Fruit fly (Drosophila melanogaster) whole organism, embryonic: ENCODE measurements around the gene CG2816.

ENCODE experiments used
- Atf-2 ChIP-seq: fragments of 200-800 bp; sonication (Bioruptor generic); optimal IDR thresholded peaks from 2 replicates; lab custom pipeline; 2016; ENCODE audit warnings: missing biosample characterization, missing genetic modification characterization
- BtbVII ChIP-seq: fragments of 200-800 bp; sonication (Bioruptor generic); optimal IDR thresholded peaks from 3 replicates; lab custom pipeline; 2017; ENCODE audit warnings: missing biosample characterization, mild to moderate bottlenecking, missing genetic modification characterization
- Bteb2 ChIP-seq: fragments of 200-800 bp; sonication (Bioruptor generic); optimal IDR thresholded peaks from 2 replicates; lab custom pipeline; 2016; ENCODE audit warnings: missing biosample characterization, missing genetic modification characterization
- CG10321 ChIP-seq: fragments of 200-800 bp; sonication (Bioruptor generic); IDR thresholded peaks from 2 replicates; pipeline ENCODE4 v1.3.6; 2022; ENCODE audit warnings: missing biosample characterization, missing genetic modification characterization
- CG11085 ChIP-seq: fragments of 200-800 bp; sonication (Bioruptor generic); IDR thresholded peaks from 2 replicates; pipeline ENCODE4 v1.3.6; 2022; ENCODE audit warnings: missing biosample characterization, missing genetic modification characterization
- CG11093 ChIP-seq: fragments of 200-800 bp; sonication (Bioruptor generic); IDR thresholded peaks from 3 replicates; pipeline ENCODE4 v1.3.6; 2022; ENCODE audit warnings: missing biosample characterization, missing genetic modification characterization
- CG11696 ChIP-seq: fragments of 200-800 bp; sonication (Bioruptor generic); IDR thresholded peaks from 2 replicates; pipeline ENCODE4 v1.3.6; 2022; ENCODE audit warnings: missing biosample characterization, missing genetic modification characterization
- CG1233 ChIP-seq: fragments of 200-800 bp; sonication (Bioruptor generic); optimal IDR thresholded peaks from 4 replicates; lab custom pipeline; 2018; ENCODE audit warnings: missing biosample characterization, mild to moderate bottlenecking, missing genetic modification characterization
- CG13775 ChIP-seq: fragments of 200-800 bp; sonication (Bioruptor generic); optimal IDR thresholded peaks from 3 replicates; lab custom pipeline; 2017; ENCODE audit warnings: missing biosample characterization, mild to moderate bottlenecking, missing genetic modification characterization
- CG13894 ChIP-seq: fragments of 200-800 bp; sonication (Bioruptor generic); optimal IDR thresholded peaks from 3 replicates; lab custom pipeline; 2018; ENCODE audit warnings: missing biosample characterization, mild to moderate bottlenecking, missing genetic modification characterization, moderate library complexity
- CG18599 ChIP-seq: fragments of 200-800 bp; sonication (Bioruptor generic); optimal IDR thresholded peaks from 3 replicates; lab custom pipeline; 2017; ENCODE audit warnings: missing biosample characterization, missing genetic modification characterization, mild to moderate bottlenecking, moderate library complexity, missing genetic modification reagents
- CG2129 ChIP-seq: fragments of 200-800 bp; sonication (Bioruptor generic); IDR thresholded peaks from 2 replicates; pipeline ENCODE4 v1.3.6; 2022; ENCODE audit warnings: missing biosample characterization, missing genetic modification characterization; ENCODE audit not compliant: partially characterized antibody
- CG3838 ChIP-seq: fragments of 200-800 bp; sonication (Bioruptor generic); optimal IDR thresholded peaks from 3 replicates; lab custom pipeline; 2016; ENCODE audit warnings: missing biosample characterization, missing genetic modification characterization
- CG4404 ChIP-seq: fragments of 200-800 bp; sonication (Bioruptor generic); IDR thresholded peaks from 2 replicates; pipeline ENCODE4 v1.3.6; 2022; ENCODE audit warnings: missing biosample characterization, missing genetic modification characterization
- CG4820 ChIP-seq: fragments of 200-800 bp; sonication (Bioruptor generic); optimal IDR thresholded peaks from 3 replicates; lab custom pipeline; 2016; ENCODE audit warnings: missing biosample characterization, missing genetic modification characterization
- CG8478 ChIP-seq: fragments of >200 bp; optimal IDR thresholded peaks from 2 replicates; lab custom pipeline; 2018
- CG8944 ChIP-seq: fragments of 200-800 bp; sonication (Bioruptor generic); optimal IDR thresholded peaks from 3 replicates; lab custom pipeline; 2016; ENCODE audit warnings: missing biosample characterization, missing genetic modification characterization
- CG9215 ChIP-seq: fragments of 200-800 bp; sonication (Bioruptor generic); IDR thresholded peaks from 2 replicates; pipeline ENCODE4 v1.3.6; 2022; ENCODE audit warnings: missing biosample characterization, missing genetic modification characterization
- CTCF ChIP-seq: fragments of 200-800 bp; sonication (Bioruptor generic); optimal IDR thresholded peaks from 2 replicates; lab custom pipeline; 2017; ENCODE audit warnings: missing biosample characterization, mild to moderate bottlenecking, missing genetic modification characterization, moderate library complexity
- CoRest ChIP-seq: fragments of 200-800 bp; sonication (Bioruptor generic); optimal IDR thresholded peaks from 3 replicates; lab custom pipeline; 2018; ENCODE audit warnings: missing biosample characterization, mild to moderate bottlenecking, missing genetic modification characterization, moderate library complexity
- Dref ChIP-seq: fragments of 200-800 bp; sonication (Bioruptor generic); IDR thresholded peaks from 2 replicates; pipeline ENCODE4 v1.3.6; 2022; ENCODE audit warnings: missing biosample characterization, missing genetic modification characterization
- E2f2 ChIP-seq: fragments of 200-800 bp; sonication (Bioruptor generic); IDR thresholded peaks from 2 replicates; pipeline ENCODE4 v1.3.6; 2022; ENCODE audit warnings: missing biosample characterization, missing genetic modification characterization
- Ets65A ChIP-seq: fragments of 200-800 bp; sonication (Bioruptor generic); peaks from one replicate; lab custom pipeline; 2016; ENCODE audit warnings: missing biosample characterization, missing genetic modification characterization
- Hr39 ChIP-seq: fragments of >200 bp; optimal IDR thresholded peaks from 2 replicates; lab custom pipeline; 2017
- Med ChIP-seq: fragments of 200-800 bp; sonication (Bioruptor generic); peaks from one replicate; lab custom pipeline; 2016; ENCODE audit warnings: missing biosample characterization, missing genetic modification characterization, mild to moderate bottlenecking, inconsistent platforms, moderate library complexity
- Neu2 ChIP-seq: fragments of 200-800 bp; sonication (Bioruptor generic); optimal IDR thresholded peaks from 3 replicates; lab custom pipeline; 2016; ENCODE audit warnings: missing biosample characterization, missing genetic modification characterization, borderline replicate concordance
- Oaz ChIP-seq: fragments of 200-800 bp; sonication (Bioruptor generic); IDR thresholded peaks from 2 replicates; pipeline ENCODE4 v1.3.6; 2022; ENCODE audit warnings: missing biosample characterization, missing genetic modification characterization
- Pdp1 ChIP-seq, 2 experiments: fragments of 200-800 bp; sonication (Bioruptor generic); optimal IDR thresholded peaks; 3 replicates each; lab custom pipeline; 2016; ENCODE audit warnings: missing biosample characterization in 2 of 2, missing genetic modification characterization in 2 of 2, mild to moderate bottlenecking in 1 of 2, moderate library complexity in 1 of 2
- Ssrp ChIP-seq: fragments of 200-800 bp; sonication (Bioruptor generic); optimal IDR thresholded peaks from 2 replicates; lab custom pipeline; 2018; ENCODE audit warnings: missing biosample characterization, mild to moderate bottlenecking, missing genetic modification characterization, moderate library complexity
- aop ChIP-seq: fragments of 200-800 bp; sonication (Bioruptor generic); IDR thresholded peaks from 2 replicates; pipeline ENCODE4 v1.3.6; 2022; ENCODE audit warnings: missing biosample characterization, missing genetic modification characterization
- ase ChIP-seq: fragments of 200-800 bp; sonication (Bioruptor generic); IDR thresholded peaks from 3 replicates; pipeline ENCODE4 v1.3.6; 2022; ENCODE audit warnings: missing biosample characterization, missing genetic modification characterization
- chinmo ChIP-seq: fragments of 200-800 bp; sonication (Bioruptor generic); IDR thresholded peaks from 4 replicates; pipeline ENCODE4 v1.3.6; 2022; ENCODE audit warnings: missing biosample characterization, missing genetic modification characterization; ENCODE audit not compliant: partially characterized antibody
- ci ChIP-seq: fragments of 200-800 bp; sonication (Bioruptor generic); IDR thresholded peaks from 3 replicates; pipeline ENCODE4 v1.3.6; 2022; ENCODE audit warnings: missing biosample characterization, missing genetic modification characterization
- da ChIP-seq: fragments of 200-800 bp; sonication (Bioruptor generic); optimal IDR thresholded peaks from 2 replicates; lab custom pipeline; 2016; ENCODE audit warnings: missing biosample characterization, missing genetic modification characterization
- dpn ChIP-seq, 2 experiments: fragments of 200-800 bp; sonication (Bioruptor generic); optimal IDR thresholded peaks; 3 replicates each; lab custom pipeline; 2016; ENCODE audit warnings: missing biosample characterization in 2 of 2, missing genetic modification characterization in 2 of 2
- dysf ChIP-seq: fragments of 200-800 bp; sonication (Bioruptor generic); IDR thresholded peaks from 3 replicates; pipeline ENCODE4 v1.3.6; 2022; ENCODE audit warnings: missing biosample characterization, missing genetic modification characterization
- esg ChIP-seq: fragments of 200-800 bp; sonication (Bioruptor generic); conservative IDR thresholded peaks from 2 replicates; pipeline ENCODE4 v1.3.6; 2022; ENCODE audit warnings: missing biosample characterization, missing genetic modification characterization
- exex ChIP-seq: fragments of 200-800 bp; sonication (Bioruptor generic); optimal IDR thresholded peaks from 4 replicates; lab custom pipeline; 2018; ENCODE audit warnings: missing biosample characterization, mild to moderate bottlenecking, missing genetic modification characterization, moderate library complexity
- hb ChIP-seq: fragments of 200-800 bp; sonication (Bioruptor generic); IDR thresholded peaks from 3 replicates; pipeline ENCODE4 v1.3.6; 2022; ENCODE audit warnings: missing biosample characterization, missing genetic modification characterization; ENCODE audit not compliant: partially characterized antibody
- kah ChIP-seq: fragments of 200-800 bp; sonication (Bioruptor generic); optimal IDR thresholded peaks from 2 replicates; lab custom pipeline; 2018; ENCODE audit warnings: missing biosample characterization, mild to moderate bottlenecking, missing genetic modification characterization
- lov ChIP-seq, 2 experiments: fragments of 200-800 bp in 1 of 2; fragments of >200 bp in 1 of 2; sonication (Bioruptor generic) in 1 of 2; IDR thresholded peaks in 1 of 2; optimal IDR thresholded peaks in 1 of 2; 2 replicates in 1 of 2; 3 replicates in 1 of 2; pipeline versions ENCODE4 v1.3.6 to Lab custom; 2017 to 2022; ENCODE audit warnings: missing biosample characterization in 1 of 2, missing genetic modification characterization in 1 of 2
- maf-S ChIP-seq: fragments of 200-800 bp; sonication (Bioruptor generic); optimal IDR thresholded peaks from 2 replicates; lab custom pipeline; 2016; ENCODE audit warnings: missing biosample characterization, missing genetic modification characterization
- odd ChIP-seq: fragments of 200-800 bp; sonication (Bioruptor generic); optimal IDR thresholded peaks from 2 replicates; lab custom pipeline; 2017; ENCODE audit warnings: missing biosample characterization, mild to moderate bottlenecking, missing genetic modification characterization
- repo ChIP-seq: fragments of 200-800 bp; sonication (Bioruptor generic); optimal IDR thresholded peaks from 2 replicates; lab custom pipeline; 2016; ENCODE audit warnings: missing biosample characterization, missing genetic modification characterization
- rib ChIP-seq: fragments of 200-800 bp; sonication (Bioruptor generic); IDR thresholded peaks from 2 replicates; pipeline ENCODE4 v1.3.6; 2022; ENCODE audit warnings: missing biosample characterization, missing genetic modification characterization
- sr ChIP-seq: fragments of 200-800 bp; sonication (Bioruptor generic); IDR thresholded peaks from 3 replicates; pipeline ENCODE4 v1.3.6; 2022; ENCODE audit warnings: missing biosample characterization, missing genetic modification characterization
- sug ChIP-seq: fragments of 200-800 bp; optimal IDR thresholded peaks from 2 replicates; lab custom pipeline; 2019; ENCODE audit warnings: missing biosample characterization, mild to moderate bottlenecking, missing genetic modification characterization, moderate library complexity
- tna ChIP-seq: fragments of 200-800 bp; sonication (Bioruptor generic); IDR thresholded peaks from 2 replicates; pipeline ENCODE4 v1.3.6; 2022; ENCODE audit warnings: missing biosample characterization, missing genetic modification characterization; ENCODE audit not compliant: partially characterized antibody
- usp ChIP-seq: fragments of >200 bp; optimal IDR thresholded peaks from 2 replicates; lab custom pipeline; 2017; ENCODE audit warnings: missing biosample characterization, missing genetic modification characterization
- vnd ChIP-seq: fragments of 200-800 bp; sonication (Bioruptor generic); IDR thresholded peaks from 3 replicates; pipeline ENCODE4 v1.3.6; 2022; ENCODE audit warnings: missing biosample characterization, missing genetic modification characterization; ENCODE audit not compliant: partially characterized antibody
- zfh2 ChIP-seq: fragments of 200-800 bp; sonication (Bioruptor generic); optimal IDR thresholded peaks from 2 replicates; lab custom pipeline; 2016; ENCODE audit warnings: missing biosample characterization, missing genetic modification characterization

CG2816 gene

DNA sequence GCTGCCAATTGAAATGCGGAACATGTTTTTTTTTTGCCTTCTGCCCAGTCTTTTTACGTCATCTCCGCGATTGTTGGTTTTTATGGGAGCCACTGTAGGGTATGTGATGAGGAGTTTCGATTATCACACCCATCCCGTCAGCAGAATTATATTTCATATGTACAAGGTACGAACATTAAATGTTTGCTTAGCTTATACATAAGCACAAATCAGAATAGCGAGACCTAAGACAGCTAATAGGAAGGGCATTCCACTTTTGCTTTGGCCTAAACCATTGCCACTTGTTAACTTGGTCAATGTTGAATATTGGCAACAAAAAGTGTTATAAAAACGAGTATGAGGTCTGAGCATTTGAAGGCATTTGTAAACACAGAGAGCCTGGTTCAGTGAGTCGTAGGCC, at the start of gene CG2816 (continued):
- TF ChIP-seq ci (no peak), da (GFP tag; lab: Kevin White, UChicago) (no peak), Ets65A (GFP tag; lab: Kevin White, UChicago) (no peak), Atf-2 (GFP tag; lab: Kevin White, UChicago) (peak; percentile 63), lov (optimal IDR thresholded peaks at IDR 0.05; lab: Kevin White, UChicago) (no peak), lov (GFP tag; IDR thresholded peaks at IDR 0.05; lab: Robert Waterston, UW) (no peak; the same call in 2 of the 3 replicates), CoRest (tag; lab: Kevin White, UChicago) (peak; percentile 49), CG11085 (GFP tag; lab: Robert Waterston, UW) (0 out of 2 replicates have a peak, but pooled peaks have one; percentile 23), CG3838 (GFP tag; lab: Kevin White, UChicago) (no peak), BtbVII (GFP tag; lab: Kevin White, UChicago) (peak; percentile 33), ase (GFP tag; lab: Robert Waterston, UW) (peak; percentile 71; the same call in 2 of the 3 replicates), CG11696 (GFP tag; lab: Robert Waterston, UW) (no peak), hb (GFP tag; lab: Robert Waterston, UW) (no peak), Med (GFP tag; lab: Kevin White, UChicago) (peak; percentile 91), Hr39 (lab: Kevin White, UChicago) (no peak), CG9215 (no peak), esg (peak; percentile 67), dpn (GFP tag; optimal IDR thresholded peaks at IDR 0.05; lab: Kevin White, UChicago) (peak; percentile 63 to 79), CG18599 (peak; percentile 61), Oaz (GFP tag; lab: Robert Waterston, UW) (peak; percentile 54; the same call in 1 of the 2 replicates), Neu2 (GFP tag; lab: Kevin White, UChicago) (no peak), repo (GFP tag; lab: Kevin White, UChicago) (peak; percentile 16), CG8478 (lab: Kevin White, UChicago) (no peak), CG10321 (GFP tag; lab: Robert Waterston, UW) (0 out of 2 replicates have a peak, but pooled peaks have one; percentile 13), E2f2 (GFP tag; lab: Robert Waterston, UW) (peak; percentile 41; the same call in 1 of the 2 replicates), zfh2 (GFP tag; lab: Kevin White, UChicago) (peak; percentile 93), CG4820 (no peak)

DNA sequence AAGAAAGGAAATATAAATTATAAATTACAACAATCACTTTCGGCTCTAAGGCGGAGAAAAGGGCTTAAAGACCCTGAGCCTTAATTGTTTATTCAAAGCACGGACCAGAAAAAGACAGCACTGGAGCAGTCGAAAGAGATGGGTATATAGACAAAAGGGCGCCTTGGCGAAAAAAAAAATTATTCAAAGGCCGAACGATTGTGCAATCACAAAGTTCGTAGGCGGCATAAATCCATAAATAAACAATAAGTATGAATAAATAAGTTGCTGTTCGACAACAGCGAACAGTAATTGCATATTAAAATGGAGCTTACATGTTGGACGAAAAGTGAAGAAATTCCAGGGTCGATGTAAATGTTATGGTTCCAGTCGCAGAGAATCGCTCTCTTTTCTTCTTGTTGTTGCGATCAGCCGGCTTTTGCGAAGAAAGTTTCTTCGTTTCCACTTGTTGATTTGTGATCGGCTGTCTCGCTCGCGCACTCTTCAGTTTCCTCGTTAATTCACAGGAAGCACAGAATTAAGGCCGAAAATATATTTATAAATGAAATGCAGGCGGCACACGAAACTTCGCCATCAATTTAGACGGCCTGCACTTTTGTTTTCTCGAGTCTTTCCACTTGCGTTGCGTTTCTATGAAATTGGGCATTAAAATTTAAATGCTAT, 48.4 kb upstream of the CG2816 start:
- TF ChIP-seq tna (GFP tag; lab: Robert Waterston, UW) (no peak), sug (tag; lab: Kevin White, UChicago) (no peak), exex (tag; lab: Kevin White, UChicago) (no peak), Bteb2 (no peak), CTCF (GFP tag; lab: Kevin White, UChicago) (no peak), CG1233 (GFP tag; lab: Kevin White, UChicago) (no peak), dysf (GFP tag; lab: Robert Waterston, UW) (no peak), vnd (no peak), kah (peak; percentile 97), CG2129 (GFP tag; lab: Robert Waterston, UW) (no peak), chinmo (GFP tag; lab: Robert Waterston, UW) (0 out of 4 replicates have a peak, but pooled peaks have one; percentile 25), CG11093 (GFP tag; lab: Robert Waterston, UW) (no peak), CG13775 (no peak), Dref (GFP tag; lab: Robert Waterston, UW) (no peak), maf-S (GFP tag; lab: Kevin White, UChicago) (no peak), odd (GFP tag; lab: Kevin White, UChicago) (no peak), BtbVII (GFP tag; lab: Kevin White, UChicago) (no peak), Ssrp (tag; lab: Kevin White, UChicago) (no peak), CG8944 (GFP tag; lab: Kevin White, UChicago) (no peak), sr (GFP tag; lab: Robert Waterston, UW) (peak; percentile 35; the same call in 1 of the 3 replicates), Pdp1 (GFP tag; optimal IDR thresholded peaks at IDR 0.05; lab: Kevin White, UChicago) (peak in 1 of 2 experiments; percentile 77), rib (no peak), CG13894 (tag; lab: Kevin White, UChicago) (no peak), aop (GFP tag; lab: Robert Waterston, UW) (no peak), usp (GFP tag; lab: Kevin White, UChicago) (no peak), CG4404 (GFP tag; lab: Robert Waterston, UW) (no peak)
